Worm (Caenorhabditis elegans) whole organism, young adult: Measurements from ENCODE around the gene oac-29.

Experiments used
- ZK185.1 ChIP-seq: sonication (generic microtip); optimal IDR thresholded peaks from 2 replicates; lab custom pipeline; 2016; ENCODE audit warnings: mild to moderate bottlenecking, missing genetic modification characterization, missing compliant biosample characterization; ENCODE audit not compliant: poor library complexity, severe bottlenecking
- bed-1 ChIP-seq: fragments of 200-800 bp; sonication (Bioruptor generic); IDR thresholded peaks from 2 replicates; pipeline ENCODE4 v1.3.6; 2022; ENCODE audit warnings: missing genetic modification reagents, missing genetic modification characterization, missing compliant biosample characterization
- dpff-1 ChIP-seq: sonication (generic microtip); optimal IDR thresholded peaks from 2 replicates; lab custom pipeline; 2017; ENCODE audit warnings: mild to moderate bottlenecking, missing genetic modification characterization, missing compliant biosample characterization
- ets-4 ChIP-seq: fragments of 200-800 bp; sonication (Bioruptor generic); optimal IDR thresholded peaks from 2 replicates; lab custom pipeline; 2018; ENCODE audit warnings: mild to moderate bottlenecking, missing genetic modification characterization, missing compliant biosample characterization
- hmg-20 ChIP-seq: fragments of 200-800 bp; sonication (Bioruptor generic); IDR thresholded peaks from 2 replicates; pipeline ENCODE4 v1.3.6; 2022; ENCODE audit warnings: missing genetic modification reagents, missing genetic modification characterization, missing compliant biosample characterization
- madf-10 ChIP-seq: sonication (generic microtip); optimal IDR thresholded peaks from 2 replicates; lab custom pipeline; 2016; ENCODE audit warnings: mild to moderate bottlenecking, missing genetic modification characterization, missing compliant biosample characterization
- mel-28 ChIP-seq: sonication (generic microtip); optimal IDR thresholded peaks from 2 replicates; lab custom pipeline; 2016; ENCODE audit warnings: borderline replicate concordance, mild to moderate bottlenecking, missing genetic modification characterization, missing compliant biosample characterization
- pbrm-1 ChIP-seq: fragments of 200-800 bp; sonication (Bioruptor generic); IDR thresholded peaks from 2 replicates; pipeline ENCODE4 v1.3.6; 2022; ENCODE audit warnings: missing genetic modification reagents, missing genetic modification characterization, missing compliant biosample characterization
- snpc-1.3 ChIP-seq: sonication (generic microtip); optimal IDR thresholded peaks from 2 replicates; lab custom pipeline; 2017; ENCODE audit warnings: missing genetic modification characterization, mild to moderate bottlenecking, missing compliant biosample characterization, antibody characterized with exemption, moderate library complexity, missing genotype, missing genetic modification reagents; ENCODE audit not compliant: insufficient read depth
- snpc-4 ChIP-seq, 5 experiments: fragments of 150-350 bp in 1 of 5; sonication (generic microtip) in 4 of 5; optimal IDR thresholded peaks; 2 replicates each; lab custom pipeline; 2014 to 2018; ENCODE audit warnings: missing genetic modification characterization in 5 of 5, missing biosample characterization in 3 of 5, antibody characterized with exemption in 2 of 5, mild to moderate bottlenecking in 2 of 5, missing compliant biosample characterization in 2 of 5, missing genotype in 2 of 5, moderate library complexity in 2 of 5, missing genetic modification reagents in 1 of 5
- unc-62 ChIP-seq: fragments of 150-350 bp; optimal IDR thresholded peaks from 2 replicates; lab custom pipeline; 2014; ENCODE audit warnings: missing biosample characterization, missing genetic modification reagents, missing genetic modification characterization
- ztf-18 ChIP-seq: sonication (generic microtip); optimal IDR thresholded peaks from 2 replicates; lab custom pipeline; 2016; ENCODE audit warnings: missing genotype, mild to moderate bottlenecking, missing genetic modification characterization, missing compliant biosample characterization

ce11 chrV:8636907-8637306, 1.4 kb upstream of the oac-29 start, which contains the start of gene grl-12:
- TF ChIP-seq hmg-20 = no peak
- no peak for TF ChIP-seq ZK185.1 (tag; lab: Kevin White, UChicago)
- TF ChIP-seq snpc-1.3 (tag; lab: Kevin White, UChicago) = no peak
- TF ChIP-seq unc-62 (GFP tag; lab: Kevin White, UChicago) = no peak
- TF ChIP-seq mel-28 (tag; lab: Kevin White, UChicago) = no peak
- no peak for TF ChIP-seq bed-1 (GFP tag; lab: Robert Waterston, UW)
- no peak for TF ChIP-seq snpc-4 (GFP tag; optimal IDR thresholded peaks at IDR 0.05; lab: Kevin White, UChicago)
- TF ChIP-seq snpc-4 (tag; optimal IDR thresholded peaks at IDR 0.05; lab: Kevin White, UChicago) = no peak
- no peak for TF ChIP-seq madf-10 (tag; lab: Kevin White, UChicago)
- TF ChIP-seq ztf-18 (tag; lab: Kevin White, UChicago) = no peak
- TF ChIP-seq dpff-1 (tag; lab: Kevin White, UChicago) = no peak
- no peak for TF ChIP-seq pbrm-1
- TF ChIP-seq ets-4 (GFP tag; lab: Kevin White, UChicago) = no peak
